Fruit fly (Drosophila melanogaster) whole organism, embryonic: Measurements from ENCODE around the gene Agpat4.

Experiments used
- Hr78 ChIP-seq, 2 experiments: fragments of 200-800 bp in 1 of 2; fragments of >200 bp in 1 of 2; sonication (Bioruptor generic) in 1 of 2; optimal IDR thresholded peaks; 2 replicates each; lab custom pipeline; 2017 to 2019; ENCODE audit warnings: missing biosample characterization in 2 of 2, missing genetic modification characterization in 2 of 2, mild to moderate bottlenecking in 1 of 2, moderate library complexity in 1 of 2
- NK7.1 ChIP-seq: fragments of 200-800 bp; sonication (Bioruptor generic); optimal IDR thresholded peaks from 3 replicates; lab custom pipeline; 2016; ENCODE audit warnings: missing biosample characterization, missing genetic modification characterization
- pfk ChIP-seq: fragments of 200-800 bp; sonication (Bioruptor generic); optimal IDR thresholded peaks from 2 replicates; lab custom pipeline; 2018; ENCODE audit warnings: missing biosample characterization, mild to moderate bottlenecking, missing genetic modification characterization, moderate library complexity
- sima ChIP-seq: fragments of 200-800 bp; sonication (Bioruptor generic); optimal IDR thresholded peaks from 2 replicates; lab custom pipeline; 2016; ENCODE audit warnings: missing biosample characterization, missing genetic modification characterization
- usp ChIP-seq: fragments of >200 bp; optimal IDR thresholded peaks from 2 replicates; lab custom pipeline; 2017; ENCODE audit warnings: missing biosample characterization, missing genetic modification characterization
- zen ChIP-seq: fragments of 200-800 bp; sonication (Bioruptor generic); optimal IDR thresholded peaks from 3 replicates; lab custom pipeline; 2018; ENCODE audit warnings: missing biosample characterization, mild to moderate bottlenecking, missing genetic modification characterization, moderate library complexity

dm6 chr3L:16351770-16352429 is 29.5 kb downstream of the Agpat4 start, which contains the start of the genes Golgin104 and Tcs3:
- no peak for TF ChIP-seq sima (GFP tag; lab: Kevin White, UChicago)
- TF ChIP-seq Hr78 (GFP tag; optimal IDR thresholded peaks at IDR 0.05; lab: Kevin White, UChicago): no peak
- peak; percentile 73 for TF ChIP-seq zen (tag; lab: Kevin White, UChicago)
- no peak for TF ChIP-seq pfk (GFP tag; lab: Kevin White, UChicago)
- TF ChIP-seq NK7.1: no peak
- TF ChIP-seq usp (GFP tag; lab: Kevin White, UChicago): no peak
